Worm (Caenorhabditis elegans): ENCODE data around the gene F37C12.21.

DNA sequence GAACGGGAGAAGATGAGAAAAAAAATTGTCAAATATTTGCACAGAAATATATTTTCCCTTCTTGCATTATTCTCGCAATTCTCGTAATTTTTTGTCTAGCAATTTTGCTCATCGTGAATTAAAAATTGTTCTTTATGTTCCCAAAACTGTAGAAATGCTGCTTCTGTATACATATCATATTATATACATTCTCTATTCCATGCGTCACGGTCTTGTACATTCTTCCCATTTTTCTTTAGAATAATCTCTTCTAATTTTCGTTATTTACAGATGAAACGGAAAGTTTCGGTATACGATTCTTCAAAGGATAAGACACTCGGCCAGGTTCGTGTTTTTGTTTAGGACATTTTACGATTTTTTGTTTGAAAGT is 20.6 kb upstream of the F37C12.21 start, which contains the start of gene acs-4:
- no peak for TF ChIP-seq ztf-29 (GFP tag; IDR thresholded peaks at IDR 0.05)
- TF ChIP-seq ref-1 (GFP tag; conservative IDR thresholded peaks at IDR 0.05), result no peak
- TF ChIP-seq med-1 (GFP tag; optimal IDR thresholded peaks at IDR 0.05; ENCODE audit: insufficient read depth), result no peak
